Worm (Caenorhabditis elegans) whole organism, L2 larva: ENCODE data around the gene str-199.

Experiments used
- C34F6.9 ChIP-seq: fragments of 150-350 bp; optimal IDR thresholded peaks from 2 replicates; lab custom pipeline; 2014; ENCODE audit warnings: missing biosample characterization, missing genetic modification characterization
- F13H6.1 ChIP-seq: sonication (generic microtip); optimal IDR thresholded peaks from 2 replicates; lab custom pipeline; 2016; ENCODE audit warnings: missing genetic modification characterization, missing compliant biosample characterization
- blmp-1 ChIP-seq: sonication (generic microtip); optimal IDR thresholded peaks from 2 replicates; lab custom pipeline; 2017; ENCODE audit warnings: missing genetic modification characterization, mild to moderate bottlenecking, missing compliant biosample characterization, antibody characterized with exemption, moderate library complexity; ENCODE audit not compliant: insufficient read depth
- crh-2 ChIP-seq: sonication (generic microtip); optimal IDR thresholded peaks from 2 replicates; lab custom pipeline; 2017; ENCODE audit warnings: missing biosample characterization, missing genetic modification characterization
- elt-1 ChIP-seq: fragments of 150-350 bp; optimal IDR thresholded peaks from 2 replicates; lab custom pipeline; 2014; ENCODE audit warnings: missing biosample characterization, missing genetic modification characterization
- fos-1 ChIP-seq: fragments of 150-350 bp; optimal IDR thresholded peaks from 2 replicates; lab custom pipeline; 2014; ENCODE audit warnings: missing biosample characterization, missing genetic modification characterization
- lin-11 ChIP-seq: fragments of 150-350 bp; sonication (generic microtip); optimal IDR thresholded peaks from 2 replicates; lab custom pipeline; 2014; ENCODE audit warnings: missing biosample characterization, missing genetic modification characterization, inconsistent platforms, mixed read lengths
- lsy-2 ChIP-seq, 2 experiments: fragments of 150-350 bp in 1 of 2; sonication (generic microtip) in 1 of 2; optimal IDR thresholded peaks; 2 replicates each; lab custom pipeline; 2014 to 2017; ENCODE audit warnings: missing biosample characterization in 2 of 2, missing genetic modification characterization in 2 of 2
- mab-5 ChIP-seq: fragments of 150-350 bp; optimal IDR thresholded peaks from 2 replicates; lab custom pipeline; 2014; ENCODE audit warnings: missing biosample characterization, missing genetic modification characterization
- nhr-10 ChIP-seq: sonication (generic microtip); optimal IDR thresholded peaks from 2 replicates; lab custom pipeline; 2017; ENCODE audit warnings: missing biosample characterization, missing genetic modification characterization
- nhr-11 ChIP-seq: fragments of 150-350 bp; optimal IDR thresholded peaks from 2 replicates; lab custom pipeline; 2014; ENCODE audit warnings: missing biosample characterization, missing genetic modification characterization
- nhr-12 ChIP-seq: fragments of 150-350 bp; optimal IDR thresholded peaks from 2 replicates; lab custom pipeline; 2014; ENCODE audit warnings: missing biosample characterization, missing genetic modification characterization
- nhr-129 ChIP-seq: fragments of 150-350 bp; optimal IDR thresholded peaks from 2 replicates; lab custom pipeline; 2014; ENCODE audit warnings: missing biosample characterization, missing genetic modification characterization
- nhr-21 ChIP-seq: fragments of 150-350 bp; optimal IDR thresholded peaks from 2 replicates; lab custom pipeline; 2014; ENCODE audit warnings: missing biosample characterization, missing genetic modification characterization
- nhr-25 ChIP-seq: fragments of 150-350 bp; sonication (generic microtip); optimal IDR thresholded peaks from 3 replicates; lab custom pipeline; 2014; ENCODE audit warnings: missing biosample characterization, missing genetic modification characterization
- peb-1 ChIP-seq: fragments of 150-350 bp; optimal IDR thresholded peaks from 2 replicates; lab custom pipeline; 2014; ENCODE audit warnings: missing biosample characterization, missing genetic modification characterization
- skn-1 ChIP-seq: sonication (generic microtip); optimal IDR thresholded peaks from 2 replicates; lab custom pipeline; 2017; ENCODE audit warnings: missing biosample characterization, missing genetic modification characterization
- snpc-4 ChIP-seq: fragments of 150-350 bp; optimal IDR thresholded peaks from 2 replicates; lab custom pipeline; 2014; ENCODE audit warnings: missing biosample characterization, missing genetic modification characterization
- unc-55 ChIP-seq: fragments of 150-350 bp; sonication (generic microtip); optimal IDR thresholded peaks from 3 replicates; lab custom pipeline; 2014; ENCODE audit warnings: missing biosample characterization, missing genetic modification reagents, missing genetic modification characterization
- zag-1 ChIP-seq: fragments of 150-350 bp; optimal IDR thresholded peaks from 2 replicates; lab custom pipeline; 2014; ENCODE audit warnings: missing biosample characterization, missing genetic modification characterization
- ztf-11 ChIP-seq: sonication (generic microtip); optimal IDR thresholded peaks from 2 replicates; lab custom pipeline; 2017; ENCODE audit warnings: missing biosample characterization, missing genetic modification characterization
- ztf-4 ChIP-seq: fragments of 150-350 bp; optimal IDR thresholded peaks from 2 replicates; lab custom pipeline; 2014; ENCODE audit warnings: missing biosample characterization, missing genetic modification characterization

The str-199 gene

DNA sequence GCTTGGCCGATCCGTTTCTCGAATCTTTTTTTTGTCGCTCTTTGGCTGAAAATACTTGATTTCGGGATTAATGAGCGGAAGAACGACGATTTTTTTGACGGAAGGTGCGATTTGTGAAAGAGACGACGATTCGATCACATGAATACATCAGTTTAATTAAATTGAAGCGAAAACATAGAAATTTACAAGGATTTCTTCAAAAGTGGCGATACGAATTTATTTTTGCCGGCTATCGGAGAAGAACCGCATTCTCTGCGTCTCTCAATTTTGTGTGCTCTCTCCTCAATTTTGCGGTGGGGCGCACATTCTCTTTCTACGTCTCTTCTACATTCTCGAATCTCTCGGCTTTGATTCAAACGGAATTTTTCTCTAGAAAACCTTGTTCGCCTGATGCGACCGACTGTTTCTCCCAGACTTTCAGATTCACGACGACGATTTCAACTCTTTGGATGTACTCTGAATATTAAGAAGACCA lies 34.9 kb downstream of the str-199 start, which contains the start of gene F40D4.17:
F40D4.17 (minus strand) TSS at position 51 of the 475 bp plus-strand sequence.
- TF ChIP-seq snpc-4 (tag; lab: Kevin White, UChicago), result no peak

DNA sequence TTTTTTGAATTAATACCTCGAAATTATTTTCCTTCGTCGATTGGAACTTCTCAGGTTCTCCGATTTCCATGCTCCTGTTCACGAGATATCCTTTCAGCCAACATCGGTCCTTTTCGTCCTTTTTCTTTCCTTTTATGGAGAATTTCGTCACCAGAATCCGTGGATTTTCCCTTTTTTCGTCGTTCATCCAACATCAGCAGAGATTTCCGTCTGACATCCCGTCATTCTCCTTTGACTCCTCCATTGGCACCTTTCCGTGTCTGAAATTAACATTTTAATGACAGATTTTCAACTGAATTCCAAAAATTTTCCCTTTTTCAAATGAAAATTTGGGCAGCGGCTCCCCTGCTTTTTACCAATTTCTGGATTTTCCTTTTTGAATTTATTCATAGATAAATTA lies 35.4 kb downstream of the str-199 start:
- TF ChIP-seq mab-5 (tag; lab: Kevin White, UChicago), result no peak
- no peak for TF ChIP-seq lsy-2 (tag; optimal IDR thresholded peaks at IDR 0.05; lab: Kevin White, UChicago)
- TF ChIP-seq nhr-11, result no peak
- TF ChIP-seq zag-1 (tag; lab: Kevin White, UChicago), result no peak
- no peak for TF ChIP-seq ztf-4
- TF ChIP-seq blmp-1 (tag; lab: Kevin White, UChicago), result no peak
- TF ChIP-seq ztf-11 (tag; lab: Kevin White, UChicago), result no peak
- TF ChIP-seq elt-1 (tag; lab: Kevin White, UChicago), result no peak

ce11 chrV:17151292-17151691 lies 39.0 kb downstream of the str-199 start:
- no peak for TF ChIP-seq unc-55 (GFP tag; lab: Kevin White, UChicago)
- TF ChIP-seq nhr-25 (tag; lab: Kevin White, UChicago), result no peak
- no peak for TF ChIP-seq ztf-4
- no peak for TF ChIP-seq skn-1 (tag; lab: Kevin White, UChicago)
- TF ChIP-seq peb-1, result no peak
- no peak for TF ChIP-seq nhr-12 (tag; lab: Kevin White, UChicago)
- no peak for TF ChIP-seq elt-1 (tag; lab: Kevin White, UChicago)
- no peak for TF ChIP-seq ztf-11 (tag; lab: Kevin White, UChicago)
- TF ChIP-seq nhr-21 (tag; lab: Kevin White, UChicago), result no peak
- TF ChIP-seq nhr-10 (tag; lab: Kevin White, UChicago), result no peak
- no peak for TF ChIP-seq nhr-129
- TF ChIP-seq C34F6.9 (tag; lab: Kevin White, UChicago), result no peak
- no peak for TF ChIP-seq crh-2
- no peak for TF ChIP-seq lin-11 (tag; lab: Kevin White, UChicago)
- TF ChIP-seq zag-1 (tag; lab: Kevin White, UChicago), result no peak
- no peak for TF ChIP-seq fos-1 (tag; lab: Kevin White, UChicago)
- no peak for TF ChIP-seq F13H6.1 (tag; lab: Kevin White, UChicago)
- TF ChIP-seq, all 48 proteins: peak for 0
